Worm (Caenorhabditis elegans): ENCODE results near the gene sdz-8.

DNA sequence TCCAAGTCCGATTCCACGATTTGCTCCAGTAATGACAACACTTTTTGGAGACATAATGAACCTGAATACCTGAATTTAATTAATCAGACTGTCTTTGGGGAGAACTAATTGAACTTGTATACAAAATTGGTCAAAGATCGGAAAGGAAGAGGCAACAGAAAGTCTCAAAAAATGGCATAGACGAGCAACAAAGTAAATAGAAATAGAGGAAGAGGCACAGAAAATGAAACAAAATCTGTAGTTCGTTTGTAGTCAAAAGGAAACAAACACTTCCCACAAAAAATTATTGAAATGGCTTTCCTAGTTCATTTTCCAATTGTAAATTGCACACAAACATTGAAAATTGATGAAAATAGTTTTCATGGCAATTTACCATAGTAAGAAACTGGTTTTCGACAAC is 1.3 kb downstream of the sdz-8 start, which contains the start of gene C55A6.6:
- no peak for TF ChIP-seq nhr-12 (tag; optimal IDR thresholded peaks at IDR 0.05)
- no peak for TF ChIP-seq nhr-23 (tag; optimal IDR thresholded peaks at IDR 0.05)
- no peak for TF ChIP-seq sma-9 (GFP tag; optimal IDR thresholded peaks at IDR 0.05)
- TF ChIP-seq sma-9 (tag; optimal IDR thresholded peaks at IDR 0.05) = no peak
- no peak for TF ChIP-seq nhr-21 (tag; optimal IDR thresholded peaks at IDR 0.05)
- TF ChIP-seq nhr-11 (tag; optimal IDR thresholded peaks at IDR 0.05) = no peak
- no peak for TF ChIP-seq ceh-82 (tag; optimal IDR thresholded peaks at IDR 0.05)
- TF ChIP-seq snpc-4 (tag; optimal IDR thresholded peaks at IDR 0.05) = no peak
- TF ChIP-seq nhr-6 (tag; optimal IDR thresholded peaks at IDR 0.05) = no peak
- no peak for TF ChIP-seq aly-2 (tag; optimal IDR thresholded peaks at IDR 0.05)
- TF ChIP-seq zag-1 (tag; optimal IDR thresholded peaks at IDR 0.05) = no peak
- TF ChIP-seq crh-2 (tag; optimal IDR thresholded peaks at IDR 0.05) = no peak

Measured in whole organism, L2 larva.